Fruit fly (Drosophila melanogaster) whole organism, embryonic: ENCODE results near the gene CG33111.
"Not testable (repeated sequence)": the region's sequence is repeated elsewhere in the genome, so short reads cannot be mapped to it uniquely, and the experiment has no call there.

Experiments used
- Aef1 ChIP-seq: fragments of 200-800 bp; sonication (Bioruptor generic); IDR thresholded peaks from 3 replicates; pipeline ENCODE4 v1.3.6; 2022; ENCODE audit warnings: missing biosample characterization, missing genetic modification characterization
- CG10959 ChIP-seq: fragments of 200-800 bp; sonication (Bioruptor generic); IDR thresholded peaks from 2 replicates; pipeline ENCODE4 v1.3.6; 2022; ENCODE audit warnings: missing biosample characterization, missing genetic modification characterization
- CG11456 ChIP-seq: fragments of 200-800 bp; sonication (Bioruptor generic); IDR thresholded peaks from 3 replicates; pipeline ENCODE4 v1.3.6; 2022; ENCODE audit warnings: missing biosample characterization, missing genetic modification characterization
- CG18599 ChIP-seq: fragments of 200-800 bp; sonication (Bioruptor generic); optimal IDR thresholded peaks from 3 replicates; lab custom pipeline; 2017; ENCODE audit warnings: missing biosample characterization, missing genetic modification characterization, mild to moderate bottlenecking, moderate library complexity, missing genetic modification reagents
- CG30431 ChIP-seq: fragments of 200-800 bp; sonication (Bioruptor generic); optimal IDR thresholded peaks from 2 replicates; lab custom pipeline; 2017; ENCODE audit warnings: missing biosample characterization, missing genetic modification characterization
- CG32532 ChIP-seq: fragments of 200-800 bp; sonication (Bioruptor generic); IDR thresholded peaks from 2 replicates; pipeline ENCODE4 v1.3.6; 2022; ENCODE audit warnings: missing biosample characterization, missing genetic modification characterization
- CG34422 ChIP-seq: fragments of 200-800 bp; sonication (Bioruptor generic); IDR thresholded peaks from 3 replicates; pipeline ENCODE4 v1.3.6; 2022; ENCODE audit warnings: missing biosample characterization, missing genetic modification characterization
- CG4282 ChIP-seq: fragments of 200-800 bp; sonication (Bioruptor generic); optimal IDR thresholded peaks from 2 replicates; lab custom pipeline; 2016; ENCODE audit warnings: missing biosample characterization, missing genetic modification characterization
- CG4360 ChIP-seq: fragments of 200-800 bp; sonication (Bioruptor generic); IDR thresholded peaks from 2 replicates; pipeline ENCODE4 v1.3.6; 2022; ENCODE audit warnings: missing biosample characterization, missing genetic modification characterization
- CG43689 ChIP-seq: fragments of 200-800 bp; sonication (Bioruptor generic); IDR thresholded peaks from 2 replicates; pipeline ENCODE4 v1.3.6; 2022; ENCODE audit warnings: missing biosample characterization, missing genetic modification characterization
- CG7963 ChIP-seq: fragments of 200-800 bp; sonication (Bioruptor generic); IDR thresholded peaks from 3 replicates; pipeline ENCODE4 v1.3.6; 2022; ENCODE audit warnings: missing biosample characterization, missing genetic modification characterization; ENCODE audit not compliant: partially characterized antibody
- CG7987 ChIP-seq: fragments of 200-800 bp; sonication (Bioruptor generic); optimal IDR thresholded peaks from 2 replicates; lab custom pipeline; 2018; ENCODE audit warnings: missing biosample characterization, mild to moderate bottlenecking, missing genetic modification characterization, moderate library complexity
- CG9932 ChIP-seq: fragments of 200-800 bp; sonication (Bioruptor generic); IDR thresholded peaks from 2 replicates; pipeline ENCODE4 v1.3.6; 2022; ENCODE audit warnings: missing biosample characterization, missing genetic modification characterization
- CoRest ChIP-seq: fragments of 200-800 bp; sonication (Bioruptor generic); optimal IDR thresholded peaks from 3 replicates; lab custom pipeline; 2018; ENCODE audit warnings: missing biosample characterization, mild to moderate bottlenecking, missing genetic modification characterization, moderate library complexity
- Deaf1 ChIP-seq: fragments of 200-800 bp; optimal IDR thresholded peaks from 3 replicates; lab custom pipeline; 2019; ENCODE audit warnings: missing biosample characterization, mild to moderate bottlenecking, missing genetic modification characterization, moderate library complexity
- Dfd ChIP-seq, 2 experiments: fragments of >200 bp; optimal IDR thresholded peaks; 2 replicates each; lab custom pipeline; 2017; ENCODE audit warnings: missing biosample characterization in 2 of 2, missing genetic modification characterization in 2 of 2
- Gsc ChIP-seq: fragments of 200-800 bp; sonication (Bioruptor generic); IDR thresholded peaks from 2 replicates; pipeline ENCODE4 v1.3.6; 2022; ENCODE audit warnings: missing biosample characterization, missing genetic modification characterization
- H2.0 ChIP-seq: fragments of 200-800 bp; sonication (Bioruptor generic); IDR thresholded peaks from 2 replicates; pipeline ENCODE4 v1.3.6; 2022; ENCODE audit warnings: missing biosample characterization, missing genetic modification characterization
- HLHmδ ChIP-seq: fragments of 200-800 bp; sonication (Bioruptor generic); optimal IDR thresholded peaks from 2 replicates; lab custom pipeline; 2018; ENCODE audit warnings: missing biosample characterization, mild to moderate bottlenecking, missing genetic modification characterization, moderate library complexity
- Hey ChIP-seq: fragments of 200-800 bp; sonication (Bioruptor generic); optimal IDR thresholded peaks from 3 replicates; lab custom pipeline; 2018; ENCODE audit warnings: missing biosample characterization, mild to moderate bottlenecking, missing genetic modification characterization
- Med ChIP-seq: fragments of 200-800 bp; sonication (Bioruptor generic); peaks from one replicate; lab custom pipeline; 2016; ENCODE audit warnings: missing biosample characterization, missing genetic modification characterization, mild to moderate bottlenecking, inconsistent platforms, moderate library complexity
- NC2β ChIP-seq: fragments of 200-800 bp; sonication (Bioruptor generic); optimal IDR thresholded peaks from 2 replicates; lab custom pipeline; 2016; ENCODE audit warnings: missing biosample characterization, missing genetic modification characterization
- NK7.1 ChIP-seq: fragments of 200-800 bp; sonication (Bioruptor generic); optimal IDR thresholded peaks from 3 replicates; lab custom pipeline; 2016; ENCODE audit warnings: missing biosample characterization, missing genetic modification characterization
- Nf-YB ChIP-seq: fragments of 200-800 bp; sonication (Bioruptor generic); optimal IDR thresholded peaks from 3 replicates; lab custom pipeline; 2019; ENCODE audit warnings: missing biosample characterization, mild to moderate bottlenecking, missing genetic modification characterization, moderate library complexity
- Nf-YC ChIP-seq: fragments of 200-800 bp; optimal IDR thresholded peaks from 3 replicates; lab custom pipeline; 2019; ENCODE audit warnings: missing biosample characterization, mild to moderate bottlenecking, missing genetic modification characterization, moderate library complexity
- Pdp1 ChIP-seq, 2 experiments: fragments of 200-800 bp; sonication (Bioruptor generic); optimal IDR thresholded peaks; 3 replicates each; lab custom pipeline; 2016; ENCODE audit warnings: missing biosample characterization in 2 of 2, missing genetic modification characterization in 2 of 2, mild to moderate bottlenecking in 1 of 2, moderate library complexity in 1 of 2
- Xrp1 ChIP-seq: fragments of 200-800 bp; sonication (Bioruptor generic); IDR thresholded peaks from 2 replicates; pipeline ENCODE4 v1.3.6; 2022; ENCODE audit warnings: missing biosample characterization, missing genetic modification characterization
- abd-A ChIP-seq: fragments of 200-800 bp; sonication (Bioruptor generic); optimal IDR thresholded peaks from 3 replicates; lab custom pipeline; 2019; ENCODE audit warnings: missing biosample characterization, mild to moderate bottlenecking, missing genetic modification characterization, moderate library complexity
- al ChIP-seq: fragments of 200-800 bp; sonication (Bioruptor generic); IDR thresholded peaks from 2 replicates; pipeline ENCODE4 v1.3.6; 2022; ENCODE audit warnings: missing biosample characterization, missing genetic modification characterization
- ara ChIP-seq: fragments of 200-800 bp; sonication (Bioruptor generic); IDR thresholded peaks from 2 replicates; pipeline ENCODE4 v1.3.6; 2022; ENCODE audit warnings: missing biosample characterization, missing genetic modification characterization
- cg ChIP-seq: fragments of 200-800 bp; sonication (Bioruptor generic); optimal IDR thresholded peaks from 3 replicates; lab custom pipeline; 2019; ENCODE audit warnings: missing biosample characterization, mild to moderate bottlenecking, missing genetic modification characterization, moderate library complexity
- chinmo ChIP-seq: fragments of 200-800 bp; sonication (Bioruptor generic); IDR thresholded peaks from 4 replicates; pipeline ENCODE4 v1.3.6; 2022; ENCODE audit warnings: missing biosample characterization, missing genetic modification characterization; ENCODE audit not compliant: partially characterized antibody
- ftz-f1 ChIP-seq: fragments of 200-800 bp; sonication (Bioruptor generic); optimal IDR thresholded peaks from 2 replicates; lab custom pipeline; 2016; ENCODE audit warnings: missing biosample characterization, missing genetic modification characterization
- her ChIP-seq: fragments of 200-800 bp; sonication (Bioruptor generic); optimal IDR thresholded peaks from 2 replicates; lab custom pipeline; 2016; ENCODE audit warnings: missing biosample characterization, missing genetic modification characterization
- lov ChIP-seq, 2 experiments: fragments of 200-800 bp in 1 of 2; fragments of >200 bp in 1 of 2; sonication (Bioruptor generic) in 1 of 2; IDR thresholded peaks in 1 of 2; optimal IDR thresholded peaks in 1 of 2; 2 replicates in 1 of 2; 3 replicates in 1 of 2; pipeline versions ENCODE4 v1.3.6 to Lab custom; 2017 to 2022; ENCODE audit warnings: missing biosample characterization in 1 of 2, missing genetic modification characterization in 1 of 2
- nau ChIP-seq: fragments of 200-800 bp; sonication (Bioruptor generic); optimal IDR thresholded peaks from 3 replicates; lab custom pipeline; 2017; ENCODE audit warnings: missing biosample characterization, mild to moderate bottlenecking, missing genetic modification characterization, missing genetic modification reagents
- nerfin-1 ChIP-seq: fragments of 200-800 bp; sonication (Bioruptor generic); optimal IDR thresholded peaks from 3 replicates; lab custom pipeline; 2019; ENCODE audit warnings: missing biosample characterization, mild to moderate bottlenecking, missing genetic modification characterization, moderate library complexity
- pb ChIP-seq: fragments of 200-800 bp; sonication (Bioruptor generic); optimal IDR thresholded peaks from 3 replicates; lab custom pipeline; 2016; ENCODE audit warnings: missing biosample characterization, missing genetic modification characterization
- pita ChIP-seq: fragments of 200-800 bp; sonication (Bioruptor generic); optimal IDR thresholded peaks from 2 replicates; lab custom pipeline; 2017; ENCODE audit warnings: missing biosample characterization, mild to moderate bottlenecking, missing genetic modification characterization
- prd ChIP-seq, 3 experiments: fragments of >200 bp in 2 of 3; fragments of 200-800 bp in 1 of 3; sonication (Bioruptor generic) in 1 of 3; optimal IDR thresholded peaks in 2 of 3; IDR thresholded peaks in 1 of 3; 2 replicates in 2 of 3; 3 replicates in 1 of 3; pipeline versions ENCODE4 v1.3.6 to Lab custom; 2017 to 2022; ENCODE audit warnings: missing biosample characterization in 1 of 3, missing genetic modification characterization in 1 of 3
- pros ChIP-seq: fragments of 200-800 bp; sonication (Bioruptor generic); optimal IDR thresholded peaks from 3 replicates; lab custom pipeline; 2019; ENCODE audit warnings: missing biosample characterization, mild to moderate bottlenecking, missing genetic modification characterization, moderate library complexity
- sd ChIP-seq: fragments of 200-800 bp; sonication (Bioruptor generic); optimal IDR thresholded peaks from 3 replicates; lab custom pipeline; 2018; ENCODE audit warnings: missing biosample characterization, mild to moderate bottlenecking, missing genetic modification characterization, moderate library complexity
- sens ChIP-seq: fragments of 200-800 bp; sonication (Bioruptor generic); peaks from one replicate; lab custom pipeline; 2016; ENCODE audit warnings: missing biosample characterization, missing genetic modification characterization
- trh ChIP-seq: fragments of 200-800 bp; sonication (Bioruptor generic); optimal IDR thresholded peaks from 2 replicates; lab custom pipeline; 2016; ENCODE audit warnings: missing biosample characterization, missing genetic modification characterization
- unc-4 ChIP-seq: fragments of 200-800 bp; sonication (Bioruptor generic); IDR thresholded peaks from 2 replicates; pipeline ENCODE4 v1.3.6; 2022; ENCODE audit warnings: missing biosample characterization, missing genetic modification characterization; ENCODE audit not compliant: partially characterized antibody
- vnd ChIP-seq: fragments of 200-800 bp; sonication (Bioruptor generic); IDR thresholded peaks from 3 replicates; pipeline ENCODE4 v1.3.6; 2022; ENCODE audit warnings: missing biosample characterization, missing genetic modification characterization; ENCODE audit not compliant: partially characterized antibody
- wdn ChIP-seq: fragments of 200-800 bp; sonication (Bioruptor generic); IDR thresholded peaks from 2 replicates; pipeline ENCODE4 v1.3.6; 2022; ENCODE audit warnings: missing biosample characterization, missing genetic modification characterization
- zfh1 ChIP-seq: fragments of 200-800 bp; sonication (Bioruptor generic); IDR thresholded peaks from 3 replicates; pipeline ENCODE4 v1.3.6; 2022; ENCODE audit warnings: missing biosample characterization, missing genetic modification characterization

Gene CG33111

DNA sequence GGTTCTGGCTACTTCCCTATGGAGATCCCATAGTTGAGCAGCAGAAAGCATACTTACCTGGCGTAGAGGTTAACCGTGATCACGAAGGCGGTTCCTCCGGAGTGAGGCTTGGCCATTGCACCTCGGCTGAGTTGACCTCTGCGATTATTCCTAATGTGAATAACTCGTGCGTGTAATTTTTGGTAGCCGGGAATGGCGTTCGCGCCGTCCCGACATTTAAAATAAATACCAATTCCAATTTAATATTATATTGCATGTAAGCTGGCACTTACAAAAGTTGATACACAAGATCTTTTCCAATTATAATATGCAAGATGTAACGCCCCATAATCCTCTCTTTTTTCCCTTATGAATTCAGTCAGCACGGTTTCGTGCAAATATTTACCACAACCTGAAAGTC lies 8.8 kb upstream of the CG33111 start:
- TF ChIP-seq pros (GFP tag; lab: Kevin White, UChicago) = peak; percentile 15
- peak; percentile 44 for TF ChIP-seq Med (GFP tag; lab: Kevin White, UChicago)
- TF ChIP-seq Xrp1 (GFP tag; lab: Robert Waterston, UW) = 0 out of 2 replicates have a peak, but pooled peaks have one; percentile 28
- TF ChIP-seq prd (optimal IDR thresholded peaks at IDR 0.05; lab: Kevin White, UChicago) = not testable (repeated sequence)
- TF ChIP-seq prd (GFP tag; IDR thresholded peaks at IDR 0.05; lab: Robert Waterston, UW) = peak; percentile 59
- 0 out of 3 replicates have a peak, but pooled peaks have one; percentile 7 for TF ChIP-seq CG34422 (GFP tag; lab: Robert Waterston, UW)
- peak; percentile 64 for TF ChIP-seq sens (GFP tag; lab: Kevin White, UChicago)
- TF ChIP-seq CG4360 = peak; percentile 38; the same call in 1 of the 2 replicates
- peak; percentile 56; the same call in 1 of the 2 replicates for TF ChIP-seq CG10959 (GFP tag; lab: Robert Waterston, UW)
- 0 out of 3 replicates have a peak, but pooled peaks have one; percentile 22 for TF ChIP-seq zfh1 (GFP tag; lab: Robert Waterston, UW)

DNA sequence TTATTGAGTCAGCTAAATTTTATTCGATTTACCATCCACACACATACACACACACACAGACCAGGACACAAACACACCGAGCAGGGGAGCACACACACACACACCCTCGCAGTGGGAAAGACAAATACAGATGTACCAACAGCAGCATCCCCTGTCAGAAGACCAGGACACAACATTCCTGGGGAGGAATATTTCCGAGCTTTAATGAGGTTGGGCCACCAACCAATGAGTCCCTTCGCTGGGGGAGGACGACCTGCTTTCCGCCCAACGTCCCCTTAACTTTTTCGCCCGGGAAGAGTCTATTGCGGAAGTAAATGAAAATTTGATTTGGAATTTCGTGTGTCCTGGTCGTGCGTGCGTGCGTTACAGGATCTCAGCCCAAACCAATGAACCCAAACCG lies 8.1 kb upstream of the CG33111 start:
- TF ChIP-seq CG43689 (GFP tag; lab: Robert Waterston, UW) = no peak
- TF ChIP-seq NC2β (GFP tag; lab: Kevin White, UChicago) = no peak
- TF ChIP-seq Gsc (GFP tag; lab: Robert Waterston, UW) = no peak
- TF ChIP-seq abd-A = peak; percentile 70
- peak; percentile 79 for TF ChIP-seq sd (tag; lab: Kevin White, UChicago)
- peak; percentile 16; the same call in 1 of the 2 replicates for TF ChIP-seq CG32532 (GFP tag; lab: Robert Waterston, UW)
- no peak for TF ChIP-seq her (GFP tag; lab: Kevin White, UChicago)
- TF ChIP-seq pita (GFP tag; lab: Kevin White, UChicago) = no peak
- TF ChIP-seq nerfin-1 (tag; lab: Kevin White, UChicago) = peak; percentile 86
- peak; percentile 40 for TF ChIP-seq Med (GFP tag; lab: Kevin White, UChicago)
- no peak for TF ChIP-seq ftz-f1
- TF ChIP-seq CG7987 = no peak
- no peak for TF ChIP-seq trh (GFP tag; lab: Kevin White, UChicago)
- TF ChIP-seq CG11456 (GFP tag; lab: Robert Waterston, UW) = 0 out of 3 replicates have a peak, but pooled peaks have one; percentile 17
- peak; percentile 9 for TF ChIP-seq CG18599 (GFP tag; lab: Kevin White, UChicago)
- peak; percentile 51 for TF ChIP-seq cg (GFP tag; lab: Kevin White, UChicago)
- TF ChIP-seq Nf-YB = peak; percentile 65
- no peak for TF ChIP-seq chinmo (GFP tag; lab: Robert Waterston, UW)
- TF ChIP-seq vnd (GFP tag; lab: Robert Waterston, UW) = no peak
- TF ChIP-seq Nf-YC (tag; lab: Kevin White, UChicago) = peak; percentile 74
- TF ChIP-seq HLHmδ (GFP tag; lab: Kevin White, UChicago) = no peak
- TF ChIP-seq wdn = 0 out of 2 replicates have a peak, but pooled peaks have one; percentile 18
- no peak for TF ChIP-seq CG7963 (GFP tag; lab: Robert Waterston, UW)
- no peak for TF ChIP-seq lov (optimal IDR thresholded peaks at IDR 0.05; lab: Kevin White, UChicago)
- TF ChIP-seq lov (GFP tag; IDR thresholded peaks at IDR 0.05; lab: Robert Waterston, UW) = 0 out of 3 replicates have a peak, but pooled peaks have one; percentile 18
- TF ChIP-seq Deaf1 = peak; percentile 29
- TF ChIP-seq H2.0 = no peak
- no peak for TF ChIP-seq unc-4 (GFP tag; lab: Robert Waterston, UW)
- TF ChIP-seq Hey = peak; percentile 76

DNA sequence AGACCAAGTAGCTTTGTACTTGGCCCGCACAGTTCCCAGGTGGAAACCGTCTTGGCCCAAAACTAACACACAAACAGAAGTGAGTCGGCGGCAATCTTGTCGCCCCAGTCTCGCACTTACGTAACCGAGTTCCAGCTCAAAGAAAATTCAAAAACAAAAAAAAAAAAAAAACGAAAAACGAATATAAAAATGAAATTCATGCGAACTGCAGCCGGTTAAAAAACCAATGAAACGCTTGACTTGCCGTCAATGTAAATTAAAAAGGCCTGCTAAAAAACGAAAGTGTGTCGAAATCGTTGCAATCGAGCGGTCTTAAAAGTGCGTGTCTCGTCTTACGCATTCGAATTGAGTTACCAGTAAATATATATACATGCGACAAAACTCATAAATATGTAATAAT lies 4.6 kb upstream of the CG33111 start:
- TF ChIP-seq ara (GFP tag; lab: Robert Waterston, UW) (no peak), Dfd (GFP tag; optimal IDR thresholded peaks at IDR 0.05; lab: Kevin White, UChicago) (no peak), CoRest (tag; lab: Kevin White, UChicago) (no peak), CG9932 (GFP tag; lab: Robert Waterston, UW) (0 out of 2 replicates have a peak, but pooled peaks have one; percentile 9), nau (no peak), pb (GFP tag; lab: Kevin White, UChicago) (no peak), NK7.1 (GFP tag; lab: Kevin White, UChicago) (no peak), Aef1 (GFP tag; lab: Robert Waterston, UW) (no peak), CG4282 (GFP tag; lab: Kevin White, UChicago) (no peak), al (GFP tag; lab: Robert Waterston, UW) (no peak), Pdp1 (GFP tag; optimal IDR thresholded peaks at IDR 0.05; lab: Kevin White, UChicago) (peak in 1 of 2 experiments; percentile 80), CG30431 (GFP tag; lab: Kevin White, UChicago) (no peak)
